Fruit fly (Drosophila melanogaster) whole organism, pupa: Measurements from ENCODE around the gene msk.

ENCODE experiments used
- CG14655 ChIP-seq: fragments of 200-800 bp; sonication (Bioruptor generic); optimal IDR thresholded peaks from 3 replicates; lab custom pipeline; 2017; ENCODE audit warnings: mild to moderate bottlenecking, missing biosample characterization, missing genetic modification reagents, missing genetic modification characterization
- Pif1A ChIP-seq: fragments of 200-800 bp; sonication (Bioruptor generic); optimal IDR thresholded peaks from 3 replicates; lab custom pipeline; 2016; ENCODE audit warnings: missing biosample characterization, missing genetic modification characterization
- Pif1B ChIP-seq: fragments of 200-800 bp; sonication (Bioruptor generic); optimal IDR thresholded peaks from 3 replicates; lab custom pipeline; 2016; ENCODE audit warnings: missing biosample characterization, missing genetic modification characterization
- fd96Ca ChIP-seq: fragments of 200-800 bp; sonication (Bioruptor generic); IDR thresholded peaks from 3 replicates; pipeline ENCODE4 v1.3.6; 2022; ENCODE audit warnings: missing biosample characterization, missing genetic modification characterization
- rn ChIP-seq: fragments of 200-800 bp; sonication (Bioruptor generic); IDR thresholded peaks from 2 replicates; pipeline ENCODE4 v1.3.6; 2022; ENCODE audit warnings: missing biosample characterization, missing genetic modification characterization

- no peak for TF ChIP-seq Pif1B (GFP tag; lab: Kevin White, UChicago)
- TF ChIP-seq fd96Ca (GFP tag; lab: Robert Waterston, UW) = no peak
- no peak for TF ChIP-seq rn
- TF ChIP-seq Pif1A (GFP tag; lab: Kevin White, UChicago) = no peak
- TF ChIP-seq CG14655 = no peak
These were observed 44.2 kb upstream of the msk start for dm6 chr3L:8071693-8072260.
